Fruit fly (Drosophila melanogaster) whole organism, embryonic: ENCODE results near the gene CG18598.

Experiments used
- CG10321 ChIP-seq: fragments of 200-800 bp; sonication (Bioruptor generic); IDR thresholded peaks from 2 replicates; pipeline ENCODE4 v1.3.6; 2022; ENCODE audit warnings: missing biosample characterization, missing genetic modification characterization
- CG11695 ChIP-seq: fragments of 200-800 bp; sonication (Bioruptor generic); IDR thresholded peaks from 3 replicates; pipeline ENCODE4 v1.3.6; 2022; ENCODE audit warnings: missing biosample characterization, missing genetic modification characterization
- CG12299 ChIP-seq: fragments of 200-800 bp; sonication (Bioruptor generic); optimal IDR thresholded peaks from 2 replicates; lab custom pipeline; 2018; ENCODE audit warnings: missing biosample characterization, mild to moderate bottlenecking, missing genetic modification characterization
- CG14441 ChIP-seq: fragments of 200-800 bp; sonication (Bioruptor generic); IDR thresholded peaks from 2 replicates; pipeline ENCODE4 v1.3.6; 2022; ENCODE audit warnings: missing biosample characterization, missing genetic modification characterization
- CG31441 ChIP-seq: fragments of 200-800 bp; sonication (Bioruptor generic); IDR thresholded peaks from 2 replicates; pipeline ENCODE4 v1.3.6; 2022; ENCODE audit warnings: missing biosample characterization, missing genetic modification characterization
- CG4707 ChIP-seq: fragments of 200-800 bp; sonication (Bioruptor generic); optimal IDR thresholded peaks from 2 replicates; lab custom pipeline; 2018; ENCODE audit warnings: missing biosample characterization, mild to moderate bottlenecking, missing genetic modification characterization, moderate library complexity
- CG7745 ChIP-seq: fragments of 200-800 bp; sonication (Bioruptor generic); optimal IDR thresholded peaks from 2 replicates; lab custom pipeline; 2018; ENCODE audit warnings: missing biosample characterization, mild to moderate bottlenecking, missing genetic modification characterization, moderate library complexity
- CG9609 ChIP-seq: fragments of 200-800 bp; sonication (Bioruptor generic); optimal IDR thresholded peaks from 3 replicates; lab custom pipeline; 2016; ENCODE audit warnings: missing biosample characterization, missing genetic modification characterization
- CG9727 ChIP-seq: fragments of 200-800 bp; sonication (Bioruptor generic); optimal IDR thresholded peaks from 3 replicates; lab custom pipeline; 2017; ENCODE audit warnings: missing biosample characterization, mild to moderate bottlenecking, missing genetic modification characterization
- Chrac-16 ChIP-seq: fragments of 200-800 bp; sonication (Bioruptor generic); optimal IDR thresholded peaks from 3 replicates; lab custom pipeline; 2016; ENCODE audit warnings: missing biosample characterization, missing genetic modification characterization
- CoRest ChIP-seq: fragments of 200-800 bp; sonication (Bioruptor generic); optimal IDR thresholded peaks from 3 replicates; lab custom pipeline; 2018; ENCODE audit warnings: missing biosample characterization, mild to moderate bottlenecking, missing genetic modification characterization, moderate library complexity
- D ChIP-seq, 2 experiments: fragments of 200-800 bp in 1 of 2; fragments of >200 bp in 1 of 2; sonication (Bioruptor generic) in 1 of 2; optimal IDR thresholded peaks; 2 replicates in 1 of 2; 3 replicates in 1 of 2; lab custom pipeline; 2017; ENCODE audit warnings: mild to moderate bottlenecking in 1 of 2, missing biosample characterization in 1 of 2, missing genetic modification characterization in 1 of 2, missing genetic modification reagents in 1 of 2
- Dek ChIP-seq: fragments of 200-800 bp; sonication (Bioruptor generic); optimal IDR thresholded peaks from 3 replicates; lab custom pipeline; 2019; ENCODE audit warnings: missing biosample characterization, mild to moderate bottlenecking, missing genetic modification characterization, moderate library complexity
- Doc2 ChIP-seq: fragments of 200-800 bp; sonication (Bioruptor generic); IDR thresholded peaks from 2 replicates; pipeline ENCODE4 v1.3.6; 2022; ENCODE audit warnings: missing biosample characterization, missing genetic modification characterization
- Dref ChIP-seq: fragments of 200-800 bp; sonication (Bioruptor generic); IDR thresholded peaks from 2 replicates; pipeline ENCODE4 v1.3.6; 2022; ENCODE audit warnings: missing biosample characterization, missing genetic modification characterization
- ERR ChIP-seq: fragments of 200-800 bp; sonication (Bioruptor generic); optimal IDR thresholded peaks from 2 replicates; lab custom pipeline; 2016; ENCODE audit warnings: missing biosample characterization, missing genetic modification characterization
- HHEX ChIP-seq: fragments of 200-800 bp; sonication (Bioruptor generic); optimal IDR thresholded peaks from 3 replicates; lab custom pipeline; 2017; ENCODE audit warnings: missing biosample characterization, mild to moderate bottlenecking, missing genetic modification characterization, missing genetic modification reagents
- HLH4C ChIP-seq: fragments of 200-800 bp; sonication (Bioruptor generic); IDR thresholded peaks from 3 replicates; pipeline ENCODE4 v1.3.6; 2022; ENCODE audit warnings: missing biosample characterization, missing genetic modification characterization; ENCODE audit not compliant: partially characterized antibody
- Hand ChIP-seq: fragments of 200-800 bp; sonication (Bioruptor generic); optimal IDR thresholded peaks from 2 replicates; lab custom pipeline; 2017; ENCODE audit warnings: mild to moderate bottlenecking, missing biosample characterization, missing genetic modification reagents, missing genetic modification characterization
- Med ChIP-seq: fragments of 200-800 bp; sonication (Bioruptor generic); peaks from one replicate; lab custom pipeline; 2016; ENCODE audit warnings: missing biosample characterization, missing genetic modification characterization, mild to moderate bottlenecking, inconsistent platforms, moderate library complexity
- Meics ChIP-seq: fragments of 200-800 bp; sonication (Bioruptor generic); optimal IDR thresholded peaks from 2 replicates; lab custom pipeline; 2017; ENCODE audit warnings: missing biosample characterization, mild to moderate bottlenecking, missing genetic modification characterization
- Optix ChIP-seq: fragments of 200-800 bp; sonication (Bioruptor generic); IDR thresholded peaks from 3 replicates; pipeline ENCODE4 v1.3.6; 2022; ENCODE audit warnings: missing biosample characterization, missing genetic modification characterization
- Pdp1 ChIP-seq, 2 experiments: fragments of 200-800 bp; sonication (Bioruptor generic); optimal IDR thresholded peaks; 3 replicates each; lab custom pipeline; 2016; ENCODE audit warnings: missing biosample characterization in 2 of 2, missing genetic modification characterization in 2 of 2, mild to moderate bottlenecking in 1 of 2, moderate library complexity in 1 of 2
- Scr ChIP-seq: fragments of 200-800 bp; sonication (Bioruptor generic); IDR thresholded peaks from 2 replicates; pipeline ENCODE4 v1.3.6; 2022; ENCODE audit warnings: missing biosample characterization, missing genetic modification characterization; ENCODE audit not compliant: partially characterized antibody
- Ssrp ChIP-seq: fragments of 200-800 bp; sonication (Bioruptor generic); optimal IDR thresholded peaks from 2 replicates; lab custom pipeline; 2018; ENCODE audit warnings: missing biosample characterization, mild to moderate bottlenecking, missing genetic modification characterization, moderate library complexity
- Stat92E ChIP-seq, 3 experiments: fragments of >200 bp in 2 of 3; fragments of 200-800 bp in 1 of 3; sonication (Bioruptor generic) in 1 of 3; optimal IDR thresholded peaks; 2 replicates each; lab custom pipeline; 2017 to 2019; ENCODE audit warnings: missing biosample characterization in 3 of 3, missing genetic modification characterization in 3 of 3, mild to moderate bottlenecking in 1 of 3, moderate library complexity in 1 of 3
- TFAM ChIP-seq: fragments of 200-800 bp; sonication (Bioruptor generic); optimal IDR thresholded peaks from 2 replicates; lab custom pipeline; 2017; ENCODE audit warnings: missing biosample characterization, missing genetic modification characterization, inconsistent platforms
- ato ChIP-seq: fragments of 200-800 bp; sonication (Bioruptor generic); IDR thresholded peaks from 2 replicates; pipeline ENCODE4 v1.3.6; 2022; ENCODE audit warnings: missing biosample characterization, missing genetic modification characterization; ENCODE audit not compliant: partially characterized antibody
- bigmax ChIP-seq: fragments of 200-800 bp; sonication (Bioruptor generic); optimal IDR thresholded peaks from 2 replicates; lab custom pipeline; 2018; ENCODE audit warnings: missing biosample characterization, mild to moderate bottlenecking, missing genetic modification characterization
- bsh ChIP-seq, 2 experiments: fragments of 200-800 bp; sonication (Bioruptor generic); optimal IDR thresholded peaks; 2 replicates each; lab custom pipeline; 2017 to 2018; ENCODE audit warnings: mild to moderate bottlenecking in 2 of 2, missing biosample characterization in 2 of 2, missing genetic modification characterization in 2 of 2, moderate library complexity in 1 of 2
- chm ChIP-seq: fragments of 200-800 bp; sonication (Bioruptor generic); IDR thresholded peaks from 2 replicates; pipeline ENCODE4 v1.3.6; 2022; ENCODE audit warnings: missing biosample characterization, missing genetic modification characterization
- corto ChIP-seq: fragments of 200-800 bp; sonication (Bioruptor generic); optimal IDR thresholded peaks from 2 replicates; lab custom pipeline; 2016; ENCODE audit warnings: missing biosample characterization, mild to moderate bottlenecking, missing genetic modification characterization, moderate library complexity
- danr ChIP-seq: fragments of 200-800 bp; sonication (Bioruptor generic); IDR thresholded peaks from 2 replicates; pipeline ENCODE4 v1.3.6; 2022; ENCODE audit warnings: missing biosample characterization, missing genetic modification characterization
- dpn ChIP-seq, 2 experiments: fragments of 200-800 bp; sonication (Bioruptor generic); optimal IDR thresholded peaks; 3 replicates each; lab custom pipeline; 2016; ENCODE audit warnings: missing biosample characterization in 2 of 2, missing genetic modification characterization in 2 of 2
- eyg ChIP-seq: fragments of 200-800 bp; sonication (Bioruptor generic); optimal IDR thresholded peaks from 3 replicates; lab custom pipeline; 2016; ENCODE audit warnings: missing biosample characterization, missing genetic modification characterization
- gcm ChIP-seq: fragments of 200-800 bp; sonication (Bioruptor generic); optimal IDR thresholded peaks from 2 replicates; lab custom pipeline; 2019; ENCODE audit warnings: missing biosample characterization, mild to moderate bottlenecking, missing genetic modification characterization, moderate library complexity
- grn ChIP-seq: fragments of 200-800 bp; sonication (Bioruptor generic); optimal IDR thresholded peaks from 3 replicates; lab custom pipeline; 2017; ENCODE audit warnings: missing biosample characterization, missing genetic modification characterization
- gro ChIP-seq: fragments of 200-800 bp; sonication (Bioruptor generic); optimal IDR thresholded peaks from 2 replicates; lab custom pipeline; 2016; ENCODE audit warnings: missing biosample characterization, missing genetic modification characterization
- her ChIP-seq: fragments of 200-800 bp; sonication (Bioruptor generic); optimal IDR thresholded peaks from 2 replicates; lab custom pipeline; 2016; ENCODE audit warnings: missing biosample characterization, missing genetic modification characterization
- mld ChIP-seq: fragments of 200-800 bp; sonication (Bioruptor generic); IDR thresholded peaks from 3 replicates; pipeline ENCODE4 v1.3.6; 2022; ENCODE audit warnings: missing biosample characterization, missing genetic modification characterization; ENCODE audit not compliant: partially characterized antibody
- nerfin-2 ChIP-seq: fragments of 200-800 bp; sonication (Bioruptor generic); IDR thresholded peaks from 2 replicates; pipeline ENCODE4 v1.3.6; 2022; ENCODE audit warnings: missing biosample characterization, missing genetic modification characterization; ENCODE audit not compliant: partially characterized antibody
- nom ChIP-seq: fragments of 200-800 bp; sonication (Bioruptor generic); optimal IDR thresholded peaks from 2 replicates; lab custom pipeline; 2017; ENCODE audit warnings: missing biosample characterization, missing genetic modification characterization, mild to moderate bottlenecking, moderate library complexity, missing genetic modification reagents
- phol ChIP-seq: fragments of 200-800 bp; sonication (Bioruptor generic); optimal IDR thresholded peaks from 3 replicates; lab custom pipeline; 2018; ENCODE audit warnings: missing biosample characterization, mild to moderate bottlenecking, missing genetic modification characterization, moderate library complexity
- rib ChIP-seq: fragments of 200-800 bp; sonication (Bioruptor generic); IDR thresholded peaks from 2 replicates; pipeline ENCODE4 v1.3.6; 2022; ENCODE audit warnings: missing biosample characterization, missing genetic modification characterization
- sd ChIP-seq: fragments of 200-800 bp; sonication (Bioruptor generic); optimal IDR thresholded peaks from 3 replicates; lab custom pipeline; 2018; ENCODE audit warnings: missing biosample characterization, mild to moderate bottlenecking, missing genetic modification characterization, moderate library complexity
- seq ChIP-seq: fragments of 200-800 bp; sonication (Bioruptor generic); IDR thresholded peaks from 2 replicates; pipeline ENCODE4 v1.3.6; 2022; ENCODE audit warnings: missing biosample characterization, missing genetic modification characterization
- sob ChIP-seq: fragments of 200-800 bp; sonication (Bioruptor generic); IDR thresholded peaks from 2 replicates; pipeline ENCODE4 v1.3.6; 2022; ENCODE audit warnings: missing biosample characterization, missing genetic modification characterization
- ssp ChIP-seq: fragments of 200-800 bp; sonication (Bioruptor generic); IDR thresholded peaks from 2 replicates; pipeline ENCODE4 v1.3.6; 2022; ENCODE audit warnings: missing biosample characterization, missing genetic modification characterization
- trh ChIP-seq: fragments of 200-800 bp; sonication (Bioruptor generic); optimal IDR thresholded peaks from 2 replicates; lab custom pipeline; 2016; ENCODE audit warnings: missing biosample characterization, missing genetic modification characterization
- zf30C ChIP-seq: fragments of 200-800 bp; sonication (Bioruptor generic); optimal IDR thresholded peaks from 3 replicates; lab custom pipeline; 2018; ENCODE audit warnings: missing biosample characterization, mild to moderate bottlenecking, missing genetic modification characterization

CG18598 gene

DNA sequence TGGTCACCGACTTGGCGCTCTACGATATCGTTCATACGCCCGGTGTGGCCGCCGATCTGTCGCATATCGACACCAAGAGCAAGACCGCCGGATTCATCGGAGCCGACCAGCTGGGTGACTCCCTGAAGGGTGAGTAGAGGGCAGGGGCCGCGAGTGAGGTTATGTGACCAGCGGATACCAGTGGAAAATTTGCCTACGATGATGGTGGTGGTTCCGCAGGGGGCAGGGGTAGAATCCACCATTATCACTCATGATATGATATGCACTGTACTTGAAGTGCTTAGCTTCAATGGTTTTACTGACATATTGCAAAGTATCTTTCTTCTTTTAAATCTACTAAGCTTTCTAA is 24.1 kb upstream of the CG18598 start (continued):
- TF ChIP-seq CG14441 (GFP tag; lab: Robert Waterston, UW): 0 out of 2 replicates have a peak, but pooled peaks have one; percentile 13
- no peak for TF ChIP-seq D (optimal IDR thresholded peaks at IDR 0.05; lab: Kevin White, UChicago)
- TF ChIP-seq D (GFP tag; optimal IDR thresholded peaks at IDR 0.05; lab: Kevin White, UChicago): no peak
- no peak for TF ChIP-seq Doc2 (GFP tag; lab: Robert Waterston, UW)
- TF ChIP-seq Hand: no peak
- TF ChIP-seq Scr (GFP tag; lab: Robert Waterston, UW): no peak
- no peak for TF ChIP-seq danr (GFP tag; lab: Robert Waterston, UW)
- TF ChIP-seq Dek: no peak
- no peak for TF ChIP-seq CG9727 (GFP tag; lab: Kevin White, UChicago)
- TF ChIP-seq Optix: no peak
- TF ChIP-seq CoRest: no peak
- TF ChIP-seq corto (GFP tag; lab: Kevin White, UChicago): no peak
- TF ChIP-seq Meics (GFP tag; lab: Kevin White, UChicago): no peak
- TF ChIP-seq gro (GFP tag; lab: Kevin White, UChicago): no peak
- TF ChIP-seq Chrac-16: no peak
- no peak for TF ChIP-seq ssp (GFP tag; lab: Robert Waterston, UW)
- TF ChIP-seq ERR (GFP tag; lab: Kevin White, UChicago): peak; percentile 92
- peak; percentile 18; the same call in 1 of the 2 replicates for TF ChIP-seq Dref
- TF ChIP-seq mld (GFP tag; lab: Robert Waterston, UW): no peak
- no peak for TF ChIP-seq Ssrp
- no peak for TF ChIP-seq CG12299
- no peak for TF ChIP-seq Med (GFP tag; lab: Kevin White, UChicago)
- no peak for TF ChIP-seq CG10321 (GFP tag; lab: Robert Waterston, UW)
- TF ChIP-seq rib (GFP tag; lab: Robert Waterston, UW): no peak
- no peak for TF ChIP-seq chm (GFP tag; lab: Robert Waterston, UW)
- no peak for TF ChIP-seq sob
- no peak for TF ChIP-seq bsh (GFP tag; optimal IDR thresholded peaks at IDR 0.05; lab: Kevin White, UChicago)
- no peak for TF ChIP-seq HHEX (GFP tag; lab: Kevin White, UChicago)
- no peak for TF ChIP-seq CG31441 (GFP tag; lab: Robert Waterston, UW)
- no peak for TF ChIP-seq seq (GFP tag; lab: Robert Waterston, UW)
- TF ChIP-seq Pdp1 (GFP tag; optimal IDR thresholded peaks at IDR 0.05; lab: Kevin White, UChicago): peak in 1 of 2 experiments; percentile 24
- no peak for TF ChIP-seq TFAM (GFP tag; lab: Kevin White, UChicago)
- no peak for TF ChIP-seq CG9609 (GFP tag; lab: Kevin White, UChicago)
- no peak for TF ChIP-seq nom
- TF ChIP-seq zf30C: no peak
- TF ChIP-seq sd (tag; lab: Kevin White, UChicago): no peak
- no peak for TF ChIP-seq phol (tag; lab: Kevin White, UChicago)
- TF ChIP-seq trh (GFP tag; lab: Kevin White, UChicago): no peak
- 0 out of 3 replicates have a peak, but pooled peaks have one; percentile 20 for TF ChIP-seq HLH4C (GFP tag; lab: Robert Waterston, UW)
- TF ChIP-seq CG11695 (GFP tag; lab: Robert Waterston, UW): 0 out of 3 replicates have a peak, but pooled peaks have one; percentile 39
- TF ChIP-seq CG4707 (GFP tag; lab: Kevin White, UChicago): no peak
- TF ChIP-seq nerfin-2: no peak
- TF ChIP-seq Stat92E (GFP tag; optimal IDR thresholded peaks at IDR 0.05; lab: Kevin White, UChicago): no peak
- TF ChIP-seq eyg (GFP tag; lab: Kevin White, UChicago): no peak
- TF ChIP-seq grn (GFP tag; lab: Kevin White, UChicago): no peak
- TF ChIP-seq bigmax (GFP tag; lab: Kevin White, UChicago): peak; percentile 94
- TF ChIP-seq ato (GFP tag; lab: Robert Waterston, UW): no peak
- TF ChIP-seq CG7745 (tag; lab: Kevin White, UChicago): no peak
- peak; percentile 44 for TF ChIP-seq gcm
- no peak for TF ChIP-seq her
- no peak for TF ChIP-seq dpn (GFP tag; optimal IDR thresholded peaks at IDR 0.05; lab: Kevin White, UChicago)
